Worm (Caenorhabditis elegans) whole organism, L4 larva: ENCODE results near the gene cuc-1.
"Not testable (repeated sequence)": the region's sequence is repeated elsewhere in the genome, so short reads cannot be mapped to it uniquely, and the experiment has no call there.

Source experiments
- nhr-10 ChIP-seq: fragments of 150-350 bp; optimal IDR thresholded peaks from 2 replicates; lab custom pipeline; 2014; ENCODE audit warnings: missing biosample characterization, missing genetic modification characterization
- zfp-3 ChIP-seq: fragments of 200-800 bp; sonication (Bioruptor generic); conservative IDR thresholded peaks from 2 replicates; pipeline ENCODE4 v1.3.6; 2022; ENCODE audit warnings: missing genetic modification reagents, missing genetic modification characterization, missing compliant biosample characterization

DNA sequence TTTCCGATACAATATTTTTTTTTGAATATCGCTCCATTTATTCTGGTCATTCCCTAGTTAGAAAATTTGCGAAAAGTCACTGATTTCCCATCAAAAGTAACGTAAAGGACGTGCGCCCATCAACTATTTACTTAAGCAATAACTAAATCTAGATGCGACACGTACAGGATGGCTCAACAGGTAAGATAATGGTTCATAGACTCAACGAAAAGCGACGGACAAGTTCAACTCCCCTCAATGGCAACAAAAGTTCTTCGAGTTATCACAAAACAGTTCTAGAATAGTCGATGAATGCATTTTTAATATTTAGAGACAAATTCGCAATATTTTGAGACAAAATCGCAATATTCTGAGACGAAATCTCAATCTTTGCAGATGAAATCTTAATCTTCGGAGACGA lies 39.7 kb downstream of the cuc-1 start:
- not testable (repeated sequence) for TF ChIP-seq zfp-3 (GFP tag; lab: Robert Waterston, UW); nhr-10 (tag; lab: Kevin White, UChicago)
